Worm (Caenorhabditis elegans) whole organism, L4/young adult: ENCODE measurements around the gene srz-82.

ENCODE experiments used
- W03F9.2 ChIP-seq: fragments of 150-350 bp; optimal IDR thresholded peaks from 2 replicates; lab custom pipeline; 2014; ENCODE audit warnings: missing biosample characterization, missing genetic modification characterization
- dao-5 ChIP-seq: sonication (generic microtip); optimal IDR thresholded peaks from 2 replicates; lab custom pipeline; 2016; ENCODE audit warnings: missing genotype, missing genetic modification characterization, moderate library complexity, missing compliant biosample characterization
- him-1 ChIP-seq: sonication (generic microtip); optimal IDR thresholded peaks from 2 replicates; lab custom pipeline; 2016; ENCODE audit warnings: missing genotype, missing genetic modification reagents, missing genetic modification characterization, missing compliant biosample characterization

DNA sequence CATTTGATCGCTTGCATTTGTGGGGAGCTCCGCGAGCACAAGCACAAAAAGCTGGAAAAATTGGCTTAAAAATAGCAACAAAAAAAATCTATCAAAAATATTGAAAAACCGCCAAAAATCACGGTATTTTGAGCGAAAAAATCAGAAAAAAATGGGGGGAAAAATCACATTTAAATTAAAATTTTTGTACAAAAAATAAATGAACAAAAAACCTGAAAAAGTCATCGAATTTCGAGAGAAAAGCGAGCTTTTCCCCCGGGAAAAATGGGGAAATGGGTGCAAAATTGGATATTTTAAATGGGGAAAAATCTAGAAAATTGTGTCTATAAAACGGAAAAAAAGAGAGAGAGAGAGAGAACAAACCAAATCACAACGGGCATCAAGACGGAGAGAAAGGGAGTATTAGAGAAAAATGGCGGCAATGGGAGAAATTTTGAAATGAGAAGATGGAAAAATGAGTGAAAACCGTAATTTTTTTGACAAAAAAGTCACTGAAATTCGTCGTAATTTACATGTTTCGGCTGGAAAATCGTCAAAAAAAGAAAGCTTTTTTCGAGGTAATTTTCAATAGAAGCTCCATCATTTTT, 26.9 kb downstream of the srz-82 start, which contains the start of gene ced-10:
- no peak for TF ChIP-seq him-1
- no peak for TF ChIP-seq dao-5 (tag; lab: Kevin White, UChicago)
- TF ChIP-seq W03F9.2 (tag; lab: Kevin White, UChicago), result no peak
